In the genomic region with DNA sequence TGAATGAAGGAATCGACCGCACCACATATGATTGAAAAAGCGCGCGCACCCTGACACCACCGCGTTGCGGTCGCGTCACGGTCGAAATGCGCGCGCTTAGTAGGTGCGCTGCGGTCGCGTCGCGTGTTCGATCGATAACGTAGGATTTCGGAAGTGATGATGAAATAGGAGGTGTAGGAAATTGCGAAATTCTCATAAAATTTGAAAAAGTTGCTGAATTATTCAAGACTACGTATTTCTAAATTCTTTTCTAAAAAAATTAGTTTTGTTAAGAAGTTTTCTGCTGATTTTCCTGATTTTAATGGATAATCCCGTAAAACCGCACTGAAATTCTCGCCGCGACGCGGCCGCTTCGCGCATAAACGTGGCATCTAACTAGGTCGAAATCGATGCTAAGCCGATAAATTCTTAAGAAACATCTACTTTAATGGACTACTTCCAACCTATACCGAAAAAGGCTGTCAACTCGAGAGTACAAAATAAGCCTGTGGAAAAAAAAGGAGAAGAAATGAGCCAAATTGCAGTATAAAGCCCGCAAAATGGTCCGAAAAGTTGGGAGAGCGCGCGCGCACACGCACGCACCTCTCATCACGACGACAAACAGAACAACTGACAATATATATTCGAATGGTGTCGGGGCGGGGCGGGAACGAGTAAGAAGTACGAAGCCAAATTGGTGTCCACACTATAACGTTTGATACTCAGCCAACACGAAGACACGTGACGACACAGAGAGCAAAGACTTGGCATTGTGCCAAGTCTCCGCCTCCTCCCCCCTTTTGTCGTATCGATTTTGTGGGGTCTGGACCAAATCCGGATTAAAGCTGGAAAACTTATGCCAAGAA, we compare ENCODE assay signal across 1 worm cellular context.
TF ChIP-seq lines count a peak whose summit lies in the region.

A gene (minus strand): TSS at position 589 of the 845 bp plus-strand sequence.

TF ChIP-seq in whole organism, L1 larva, 84 proteins besides CTCF, POLR2A, EP300 and RAD21 (continued from another document):
- TF ChIP-seq sup-37 (GFP tag; optimal IDR thresholded peaks at IDR 0.05; lab: Kevin White, UChicago) (no peak), ztf-11 (tag; optimal IDR thresholded peaks at IDR 0.05; lab: Kevin White, UChicago) (peak in 1 of 2 experiments; percentile 60), isw-1 (GFP tag; IDR thresholded peaks at IDR 0.05; lab: Robert Waterston, UW) (peak; percentile 36), egl-27 (tag; optimal IDR thresholded peaks at IDR 0.05; lab: Kevin White, UChicago) (no peak), sptf-1 (tag; optimal IDR thresholded peaks at IDR 0.05; lab: Kevin White, UChicago) (no peak), unc-130 (tag; optimal IDR thresholded peaks at IDR 0.05; lab: Kevin White, UChicago) (peak; percentile 23), pqm-1 (tag; optimal IDR thresholded peaks at IDR 0.05; lab: Kevin White, UChicago) (no peak), lir-3 (tag; optimal IDR thresholded peaks at IDR 0.05; lab: Kevin White, UChicago; ENCODE audit: poor library complexity) (peak; percentile 13), snpc-4 (tag; optimal IDR thresholded peaks at IDR 0.05; lab: Kevin White, UChicago) (no peak), ceh-8 (GFP tag; optimal IDR thresholded peaks at IDR 0.05; lab: Kevin White, UChicago) (no peak), lin-35 (GFP tag; optimal IDR thresholded peaks at IDR 0.05; lab: Kevin White, UChicago) (peak; percentile 46 to 63), Y116A8C.19 (tag; optimal IDR thresholded peaks at IDR 0.05; lab: Kevin White, UChicago; ENCODE audit: borderline replicate concordance) (no peak), snu-23 (GFP tag; optimal IDR thresholded peaks at IDR 0.05; lab: Kevin White, UChicago) (peak; percentile 33), ceh-88 (GFP tag; IDR thresholded peaks at IDR 0.05; lab: Robert Waterston, UW) (0 out of 2 replicates have a peak, but pooled peaks have one; percentile 17), nhr-85 (tag; lab: Kevin White, UChicago) (peak; percentile 80), unc-62 (GFP tag; optimal IDR thresholded peaks at IDR 0.05; lab: Kevin White, UChicago) (no peak), egl-13 (tag; optimal IDR thresholded peaks at IDR 0.05; lab: Kevin White, UChicago) (peak; percentile 25), fkh-4 (tag; optimal IDR thresholded peaks at IDR 0.05; lab: Kevin White, UChicago; ENCODE audit: borderline replicate concordance) (no peak), skn-1 (tag; optimal IDR thresholded peaks at IDR 0.05; lab: Kevin White, UChicago) (no peak), nhr-71 (tag; optimal IDR thresholded peaks at IDR 0.05; lab: Kevin White, UChicago) (peak; percentile 71), tbx-2 (tag; optimal IDR thresholded peaks at IDR 0.05; lab: Kevin White, UChicago) (peak; percentile 48), dsc-1 (tag; optimal IDR thresholded peaks at IDR 0.05; lab: Kevin White, UChicago) (peak; percentile 48), fkh-10 (GFP tag; optimal IDR thresholded peaks at IDR 0.05; lab: Kevin White, UChicago) (no peak), hlh-17 (GFP tag; optimal IDR thresholded peaks at IDR 0.05; lab: Kevin White, UChicago; ENCODE audit: borderline replicate concordance) (no peak), fos-1 (tag; optimal IDR thresholded peaks at IDR 0.05; lab: Kevin White, UChicago) (no peak), lin-39 (tag; optimal IDR thresholded peaks at IDR 0.05; lab: Kevin White, UChicago) (no peak), xbp-1 (tag; optimal IDR thresholded peaks at IDR 0.05; lab: Kevin White, UChicago) (peak; percentile 29), zag-1 (tag; optimal IDR thresholded peaks at IDR 0.05; lab: Kevin White, UChicago) (no peak), ceh-63 (GFP tag; optimal IDR thresholded peaks at IDR 0.05; lab: Kevin White, UChicago) (no peak)
